Fruit fly (Drosophila melanogaster) Kc167 (cell line): ENCODE measurements around the gene CG42827.

Experiments used
- Myc ChIP-seq: fragments of >200 bp; optimal IDR thresholded peaks from 2 replicates; lab custom pipeline; 2017; ENCODE audit warnings: missing external identifiers
- Sin3A ChIP-seq: fragments of >200 bp; optimal IDR thresholded peaks from 2 replicates; lab custom pipeline; 2018; ENCODE audit warnings: missing external identifiers
- h ChIP-seq: fragments of >200 bp; optimal IDR thresholded peaks from 3 replicates; lab custom pipeline; 2018; ENCODE audit warnings: missing external identifiers
- insv ChIP-seq: fragments of >200 bp; optimal IDR thresholded peaks from 3 replicates; lab custom pipeline; 2018; ENCODE audit warnings: missing external identifiers
- psq ChIP-seq: fragments of >200 bp; optimal IDR thresholded peaks from 2 replicates; lab custom pipeline; 2017; ENCODE audit warnings: missing external identifiers
- ttk ChIP-seq: sonication (Bioruptor generic); optimal IDR thresholded peaks from 2 replicates; lab custom pipeline; 2017; ENCODE audit warnings: missing external identifiers

DNA sequence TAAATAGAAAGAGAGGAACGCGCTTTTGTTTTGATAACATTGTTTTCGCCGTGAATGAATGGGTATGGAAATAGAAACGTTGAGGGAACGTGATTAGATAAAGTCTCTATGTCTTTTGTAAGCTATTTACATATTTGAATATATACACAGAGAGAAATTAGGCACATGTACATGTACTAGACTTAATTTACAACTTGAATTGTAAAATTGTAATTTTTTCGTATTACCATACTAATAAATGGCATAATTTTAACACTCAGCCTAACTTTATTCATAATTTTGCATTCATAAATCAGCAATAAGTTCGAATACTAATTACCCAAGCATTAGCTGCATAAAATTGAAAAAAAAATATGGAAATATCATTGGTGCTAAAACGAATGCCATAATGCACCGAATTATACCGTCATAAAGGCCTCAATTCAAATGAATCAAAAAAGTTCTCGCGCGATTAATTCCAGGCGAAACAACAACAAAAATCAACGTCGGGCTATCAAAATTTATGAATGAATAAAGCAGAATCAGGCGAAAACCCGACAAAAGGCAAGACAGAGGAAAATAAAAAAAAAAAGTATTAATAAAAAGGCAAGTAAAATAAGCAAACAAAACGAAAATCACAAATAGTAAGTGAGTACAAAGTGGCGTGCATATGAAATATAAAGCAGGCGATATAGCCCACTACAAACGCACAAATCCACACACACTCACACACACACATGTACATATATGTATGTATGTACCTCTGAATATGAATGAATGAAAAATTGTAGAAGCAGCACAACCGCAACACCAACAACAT, 40.0 kb upstream of the CG42827 start:
- TF ChIP-seq psq (lab: Kevin White, UChicago) (no peak), Myc (lab: Kevin White, UChicago) (no peak), Sin3A (lab: Kevin White, UChicago) (no peak), h (lab: Kevin White, UChicago) (no peak), ttk (no peak), insv (lab: Kevin White, UChicago) (no peak)
